Worm (Caenorhabditis elegans) whole organism, young adult: Measurements from ENCODE around the gene ZK809.9.
"Not testable (repeated sequence)": the region's sequence is repeated elsewhere in the genome, so short reads cannot be mapped to it uniquely, and the experiment has no call there.

Experiments used
- F33H1.4 ChIP-seq: fragments of 200-800 bp; sonication (Bioruptor generic); IDR thresholded peaks from 2 replicates; pipeline ENCODE4 v1.3.6; 2022; ENCODE audit warnings: missing genetic modification reagents, missing genetic modification characterization, missing compliant biosample characterization
- Y95B8A.8 ChIP-seq: fragments of 200-800 bp; sonication (Bioruptor generic); IDR thresholded peaks from 2 replicates; pipeline ENCODE4 v1.3.6; 2022; ENCODE audit warnings: missing genetic modification reagents, missing genetic modification characterization, missing compliant biosample characterization
- ama-1 ChIP-seq, 3 experiments: fragments of 150-350 bp in 1 of 3; sonication (generic microtip) in 2 of 3; optimal IDR thresholded peaks; 2 replicates each; lab custom pipeline; 2014 to 2018; ENCODE audit warnings: missing biosample characterization in 2 of 3, missing genetic modification characterization in 2 of 3, missing genetic modification reagents in 2 of 3
- attf-3 ChIP-seq: fragments of 200-800 bp; sonication (Bioruptor generic); conservative IDR thresholded peaks from 2 replicates; pipeline ENCODE4 v1.3.6; 2022; ENCODE audit warnings: missing genetic modification reagents, missing genetic modification characterization, missing compliant biosample characterization
- snpc-1.3 ChIP-seq: sonication (generic microtip); optimal IDR thresholded peaks from 2 replicates; lab custom pipeline; 2017; ENCODE audit warnings: missing genetic modification characterization, mild to moderate bottlenecking, missing compliant biosample characterization, antibody characterized with exemption, moderate library complexity, missing genotype, missing genetic modification reagents; ENCODE audit not compliant: insufficient read depth

DNA sequence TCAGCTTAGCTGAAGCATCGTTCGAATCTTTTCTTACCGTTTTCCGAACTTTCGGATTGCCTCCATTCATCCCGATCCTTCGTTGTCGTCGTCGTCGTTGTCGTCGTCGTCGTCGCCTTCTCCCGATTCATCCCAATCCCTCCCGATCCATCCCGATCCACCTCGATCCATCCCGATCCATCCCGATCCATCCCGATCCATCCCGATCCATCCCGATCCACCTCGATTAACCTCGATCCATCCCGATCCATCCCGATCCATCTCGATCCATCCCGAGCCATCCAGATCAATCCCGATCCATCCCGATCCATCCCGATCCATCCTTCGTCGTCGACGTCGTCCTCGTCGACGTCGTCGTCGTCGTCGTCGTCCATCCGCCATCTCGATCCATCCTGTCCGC is 48.6 kb upstream of the ZK809.9 start:
- TF ChIP-seq Y95B8A.8; ama-1 (optimal IDR thresholded peaks at IDR 0.05; lab: Kevin White, UChicago); ama-1 (GFP tag; optimal IDR thresholded peaks at IDR 0.05; lab: Kevin White, UChicago); attf-3 (GFP tag; lab: Robert Waterston, UW); F33H1.4 (GFP tag; lab: Robert Waterston, UW); snpc-1.3 (tag; lab: Kevin White, UChicago): not testable (repeated sequence)
